Worm (Caenorhabditis elegans): ENCODE measurements around the gene erfa-3.

The erfa-3 gene

DNA sequence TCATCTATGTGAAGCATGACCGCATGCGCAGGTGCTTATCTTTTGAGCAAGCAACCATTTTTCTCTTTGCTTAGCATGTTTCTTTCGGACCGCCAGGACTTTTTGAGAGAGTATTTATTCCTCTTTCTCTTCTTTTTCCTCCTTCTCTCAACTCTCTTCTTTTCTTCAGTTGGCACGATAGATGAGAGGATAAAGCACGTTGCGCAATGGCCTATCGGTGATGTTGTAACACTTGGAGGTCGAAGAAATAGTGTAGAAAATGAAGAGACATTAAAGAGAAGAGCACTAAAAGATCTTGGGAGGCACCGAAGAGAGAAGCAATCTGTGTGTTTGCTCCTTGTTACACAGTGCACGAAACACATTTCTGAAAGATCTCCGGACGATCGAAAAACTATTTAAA, 29.2 kb downstream of the erfa-3 start:
- no peak for TF ChIP-seq unc-62 (GFP tag; optimal IDR thresholded peaks at IDR 0.05)

DNA sequence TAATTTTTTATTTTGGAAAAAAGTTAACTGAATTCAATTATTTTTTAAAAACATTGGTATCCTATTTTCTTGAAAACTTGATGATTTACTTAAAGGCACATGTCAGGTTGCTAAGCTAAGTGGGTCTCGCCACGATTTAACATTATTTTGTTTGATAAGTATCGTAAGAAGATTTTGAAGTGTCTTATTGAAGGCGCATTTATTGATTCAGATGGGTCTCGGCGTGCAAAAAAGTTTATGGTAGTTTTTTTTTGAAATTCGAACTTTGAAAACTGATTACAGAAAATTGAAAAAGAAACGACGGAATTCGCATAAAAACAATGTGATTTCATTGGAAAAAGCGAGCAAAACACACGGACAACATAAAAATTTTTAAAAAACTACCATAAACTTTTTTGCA, 29.9 kb downstream of the erfa-3 start:
- TF ChIP-seq unc-62 (GFP tag; optimal IDR thresholded peaks at IDR 0.05) = no peak

DNA sequence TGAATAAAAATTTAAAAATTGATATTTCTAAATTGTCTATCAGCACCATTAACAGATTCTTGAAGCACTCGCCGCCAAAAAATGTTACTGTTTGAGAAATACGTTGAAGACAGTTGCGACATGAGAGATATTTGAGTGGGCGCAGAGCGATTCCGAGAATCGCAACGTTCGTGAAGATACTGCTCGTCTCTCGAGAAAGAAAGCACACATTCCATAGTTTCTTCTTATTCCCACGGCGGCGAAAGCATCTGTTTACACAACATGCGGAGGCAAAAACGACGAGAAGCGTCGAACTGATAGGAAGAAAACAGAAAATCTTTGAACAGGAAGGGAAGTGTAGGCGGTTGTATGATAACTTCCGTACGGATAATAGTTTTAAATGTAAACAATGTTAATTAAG, 30.4 kb downstream of the erfa-3 start:
- no peak for TF ChIP-seq unc-62 (GFP tag; optimal IDR thresholded peaks at IDR 0.05)

DNA sequence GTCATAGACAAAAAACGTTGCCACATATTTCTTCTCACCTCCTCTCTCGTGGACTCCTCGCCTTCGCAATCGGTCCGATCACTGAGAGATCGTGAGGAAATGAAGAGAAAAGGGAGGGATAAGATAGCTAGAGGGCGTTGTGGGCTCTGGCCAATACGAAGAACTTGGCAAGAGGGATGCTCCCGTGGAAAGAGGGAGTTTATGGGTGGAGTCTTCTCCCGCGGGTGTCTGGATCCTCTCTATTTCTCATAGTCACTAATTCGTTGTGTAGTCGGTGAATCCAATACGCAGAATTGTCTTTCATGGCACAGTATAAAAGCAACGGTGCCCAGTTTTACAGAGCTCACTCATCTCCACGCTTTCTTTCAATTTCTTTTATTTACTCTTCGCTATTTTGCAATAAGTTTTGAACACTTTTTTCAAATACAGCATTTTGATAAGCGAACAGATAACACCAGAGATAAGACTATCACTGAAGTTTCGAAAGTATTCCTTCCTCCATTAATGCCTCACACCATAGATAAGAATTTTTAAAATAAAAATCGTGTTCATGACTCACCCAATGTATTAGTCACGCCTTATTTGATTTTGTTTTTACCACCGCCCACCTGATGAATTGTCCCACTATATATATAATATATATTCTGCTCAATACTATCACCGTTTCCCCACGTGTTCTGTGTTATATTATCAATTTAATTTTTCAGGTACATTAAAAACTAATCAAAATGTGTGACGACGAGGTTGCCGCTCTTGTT, 32.4 kb downstream of the erfa-3 start, which contains the start of gene act-1:
TSS of gene act-1 (plus strand) at position 708 of the 758 bp plus-strand sequence.
- no peak for TF ChIP-seq unc-62 (GFP tag; optimal IDR thresholded peaks at IDR 0.05)

DNA sequence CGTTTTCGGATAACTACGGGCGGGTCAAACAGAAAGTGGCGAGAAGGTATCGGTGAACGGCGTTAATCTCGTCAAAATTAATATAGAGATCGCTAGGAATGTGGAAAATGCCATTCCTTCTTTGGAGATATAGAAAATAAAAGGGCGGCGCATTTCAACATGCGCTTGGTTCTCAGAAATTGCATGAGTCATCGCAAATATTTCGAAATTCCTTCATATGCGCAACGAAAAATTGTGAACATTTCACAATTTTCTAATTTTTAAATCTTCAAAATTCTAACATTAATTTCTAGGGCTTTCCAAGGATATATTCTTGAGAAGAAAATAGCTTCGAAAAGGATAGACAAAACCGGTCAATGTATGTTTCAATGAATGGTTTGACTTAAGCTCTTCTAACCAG, 34.0 kb downstream of the erfa-3 start:
- no peak for TF ChIP-seq unc-62 (GFP tag; optimal IDR thresholded peaks at IDR 0.05)

DNA sequence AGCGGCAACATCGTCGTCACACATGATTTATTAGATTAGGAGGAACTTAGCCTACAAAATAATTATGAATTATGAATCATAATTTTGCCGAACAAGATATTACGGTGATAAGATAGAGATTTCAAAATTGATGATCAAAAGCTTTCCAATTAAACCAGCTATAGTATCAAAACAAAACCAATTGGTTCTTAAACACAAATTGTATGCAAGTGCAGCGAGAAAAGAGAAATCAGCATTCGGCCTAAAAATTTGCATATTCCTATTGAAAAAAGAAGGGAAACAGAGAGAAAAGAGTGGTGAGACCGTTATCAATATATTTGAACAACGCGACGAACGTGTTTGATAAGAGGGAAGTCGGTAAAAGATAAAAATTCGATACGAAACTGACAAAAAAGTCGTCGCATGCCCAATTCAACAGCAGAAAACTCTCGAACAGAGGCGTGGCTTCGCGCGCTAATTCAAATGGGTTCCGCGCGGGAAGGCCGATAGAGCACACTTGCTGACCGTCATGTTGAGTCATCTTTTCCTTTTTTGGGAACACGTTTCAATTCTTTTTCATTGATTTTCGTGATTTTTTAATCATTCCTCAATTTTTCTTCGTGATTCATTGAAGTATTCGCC, 34.7 kb downstream of the erfa-3 start, which contains the start of gene act-2:
TSS of gene act-2 (minus strand) at position 51 of the 621 bp plus-strand sequence.
- TF ChIP-seq unc-62 (GFP tag; optimal IDR thresholded peaks at IDR 0.05) = no peak

DNA sequence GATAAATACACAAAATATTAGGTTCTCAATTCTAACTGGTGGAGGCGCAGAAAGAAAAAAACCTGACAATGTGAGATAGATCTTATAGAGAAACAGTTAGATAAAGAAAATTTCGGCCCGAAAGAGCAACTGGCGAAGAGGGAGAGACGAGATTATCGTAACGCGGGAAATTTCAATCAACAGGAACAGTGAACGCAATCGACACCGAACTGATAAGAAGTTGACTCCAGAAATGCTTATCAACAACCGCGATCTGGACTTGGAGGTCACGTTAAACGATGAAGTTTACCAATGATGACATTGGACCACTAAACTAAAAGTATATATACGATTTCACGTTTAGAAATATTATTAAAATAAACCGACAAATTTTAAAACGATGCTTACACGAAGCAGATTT, 36.5 kb downstream of the erfa-3 start:
- TF ChIP-seq unc-62 (GFP tag; optimal IDR thresholded peaks at IDR 0.05) = no peak

DNA sequence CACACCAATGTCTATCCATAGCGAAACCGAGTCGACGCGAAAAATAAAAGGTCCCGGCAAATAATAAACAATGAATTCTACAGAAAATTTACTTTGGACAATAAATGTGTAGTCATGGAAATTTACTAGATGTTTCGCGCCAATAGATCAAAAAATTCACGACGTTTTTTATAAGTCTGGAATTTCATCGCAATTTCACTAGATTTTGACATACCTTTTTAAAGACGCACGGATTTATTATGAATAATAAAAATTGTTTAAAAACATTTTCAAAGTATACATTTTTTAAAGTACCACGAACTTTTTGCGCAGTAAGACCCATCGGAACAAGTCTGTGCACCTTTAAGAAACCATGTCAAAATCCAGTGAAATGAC, 36.9 kb downstream of the erfa-3 start:
- TF ChIP-seq unc-62 (GFP tag; optimal IDR thresholded peaks at IDR 0.05) = no peak

DNA sequence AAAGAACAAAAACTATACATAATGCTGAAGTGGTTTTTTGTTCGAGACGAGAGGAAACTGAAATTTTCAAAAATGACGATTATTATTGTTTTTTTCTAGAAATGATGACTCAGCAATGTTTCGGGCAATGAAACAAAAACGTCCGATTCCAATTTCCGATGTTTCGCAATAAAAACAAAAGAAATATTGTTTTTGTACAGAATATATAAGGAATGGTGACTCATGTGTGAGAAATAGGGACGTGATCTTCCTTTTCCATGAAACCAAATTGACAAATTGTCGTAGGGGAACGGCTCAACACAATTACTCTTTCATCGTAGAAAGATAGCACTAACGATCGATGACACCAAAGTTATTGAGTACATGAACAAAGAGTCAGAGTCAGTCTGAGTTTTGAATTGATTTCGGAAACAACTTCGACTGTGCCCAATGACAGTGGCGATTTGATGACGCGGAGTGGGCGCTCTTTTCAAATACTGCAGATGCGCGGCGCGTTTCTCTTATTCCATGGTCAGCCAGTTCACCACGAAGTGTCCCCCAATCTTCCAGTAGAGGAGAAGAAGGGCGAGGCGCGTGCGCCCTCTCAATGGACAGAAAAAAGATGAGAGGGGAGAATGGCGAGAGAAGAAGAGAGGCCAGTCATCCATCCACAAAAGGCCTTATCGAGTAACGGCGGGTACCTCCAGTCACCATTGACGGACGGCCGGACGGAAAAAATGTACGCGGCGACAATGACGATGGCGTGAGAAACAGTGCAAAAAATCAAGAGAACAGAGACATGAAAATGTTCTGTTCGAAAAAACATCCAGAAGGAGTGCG, 37.5 kb downstream of the erfa-3 start:
- no peak for TF ChIP-seq unc-62 (GFP tag; optimal IDR thresholded peaks at IDR 0.05)

DNA sequence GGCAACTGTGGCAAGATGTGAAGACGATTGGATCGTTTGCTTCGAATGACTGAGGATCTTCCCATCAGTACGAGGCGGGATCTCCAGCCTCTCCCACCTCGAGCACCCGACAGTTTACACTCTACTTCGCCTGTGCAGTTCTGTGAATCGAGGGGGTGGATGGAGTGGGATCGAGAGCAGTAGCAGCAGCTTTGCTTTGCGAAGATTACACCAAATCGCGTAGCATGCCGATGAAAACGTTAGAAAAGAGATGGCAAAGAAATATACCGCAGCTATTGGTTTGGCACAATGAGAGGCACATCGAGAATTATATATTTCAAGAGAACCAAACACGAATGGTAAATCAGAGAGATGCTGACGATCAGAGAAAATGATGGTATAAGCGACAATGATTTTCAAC, 38.4 kb downstream of the erfa-3 start, which contains the start of gene act-3:
TSS of gene act-3 (minus strand) at position 51 of the 400 bp plus-strand sequence.
- no peak for TF ChIP-seq unc-62 (GFP tag; optimal IDR thresholded peaks at IDR 0.05)

DNA sequence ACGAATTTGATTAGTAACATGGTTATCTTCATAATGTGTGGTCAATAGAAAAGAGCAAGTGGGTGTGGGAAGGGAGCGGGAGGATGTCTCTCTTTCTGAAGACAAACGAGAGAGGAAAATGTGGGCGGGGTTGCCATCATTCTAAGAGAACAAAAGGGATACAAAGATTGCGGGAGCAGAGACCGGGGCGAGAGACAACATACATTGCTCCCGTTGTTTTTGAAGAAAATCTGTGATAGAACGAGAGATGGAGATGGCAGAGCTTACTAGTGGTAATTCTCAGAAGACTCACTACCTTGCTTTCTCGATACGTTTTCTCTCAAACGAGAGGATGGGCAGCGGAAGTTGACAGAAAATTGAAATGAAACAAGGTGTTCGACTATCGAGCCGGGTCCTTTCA, 39.5 kb downstream of the erfa-3 start:
- no peak for TF ChIP-seq unc-62 (GFP tag; optimal IDR thresholded peaks at IDR 0.05)

DNA sequence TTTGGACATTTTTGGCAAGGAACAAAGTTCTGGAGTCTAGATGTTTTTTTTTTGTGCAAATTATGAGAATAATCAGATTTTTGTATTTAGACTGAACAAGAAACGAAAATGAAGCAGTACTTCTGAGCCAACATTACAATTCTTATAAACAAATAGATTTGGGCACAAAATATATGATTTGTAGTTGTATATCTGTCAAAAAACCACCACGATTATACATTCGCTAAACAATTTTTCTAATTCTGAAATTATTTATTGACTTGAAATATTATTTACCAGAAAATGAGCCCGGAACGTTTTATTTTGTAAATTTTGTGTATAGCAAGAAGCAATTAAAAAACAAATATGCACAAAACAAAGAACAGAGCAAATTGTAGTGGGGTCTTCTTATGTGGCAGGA, 41.4 kb downstream of the erfa-3 start:
- TF ChIP-seq unc-62 (GFP tag; optimal IDR thresholded peaks at IDR 0.05) = no peak

DNA sequence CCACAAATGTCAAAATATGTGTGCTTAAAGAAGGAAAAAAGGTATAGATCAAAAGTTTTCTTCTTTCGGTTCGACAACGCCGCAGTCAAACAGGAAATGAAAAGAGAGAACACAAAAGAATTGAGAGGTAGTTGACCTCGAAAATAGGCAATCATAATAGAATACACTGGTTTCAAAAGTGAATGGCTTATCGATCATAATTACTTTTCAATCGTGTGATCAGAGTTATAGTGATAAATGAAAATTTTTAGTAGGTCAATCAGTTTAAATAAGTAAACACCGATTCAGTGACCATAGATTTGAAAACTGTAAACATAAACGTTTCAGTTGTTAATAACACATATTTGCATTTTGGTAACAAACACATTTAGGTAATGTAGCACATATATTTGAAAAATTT, 42.5 kb downstream of the erfa-3 start:
- no peak for TF ChIP-seq unc-62 (GFP tag; optimal IDR thresholded peaks at IDR 0.05)

DNA sequence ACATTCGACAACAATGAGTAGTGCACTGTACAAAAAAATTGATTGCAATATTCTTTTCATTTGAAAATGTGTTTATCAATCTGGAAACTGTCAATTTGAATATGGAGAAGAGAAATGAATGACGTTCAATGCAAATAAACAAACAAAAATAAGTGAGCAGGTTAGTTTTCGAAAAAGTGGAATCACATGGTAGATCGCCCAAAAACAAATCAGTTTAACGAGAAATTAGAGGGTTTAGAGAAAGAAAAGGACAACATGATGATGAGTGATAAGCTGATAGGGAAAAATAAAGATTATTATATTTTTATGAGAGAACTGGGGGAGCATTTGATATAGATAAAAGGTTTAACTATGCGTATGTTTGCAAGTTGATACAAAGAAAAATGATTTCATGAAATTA, 43.6 kb downstream of the erfa-3 start, which contains the start of gene T04C12.8:
TSS of gene T04C12.8 (minus strand) at position 82 of the 400 bp plus-strand sequence.
- TF ChIP-seq unc-62 (GFP tag; optimal IDR thresholded peaks at IDR 0.05) = no peak

DNA sequence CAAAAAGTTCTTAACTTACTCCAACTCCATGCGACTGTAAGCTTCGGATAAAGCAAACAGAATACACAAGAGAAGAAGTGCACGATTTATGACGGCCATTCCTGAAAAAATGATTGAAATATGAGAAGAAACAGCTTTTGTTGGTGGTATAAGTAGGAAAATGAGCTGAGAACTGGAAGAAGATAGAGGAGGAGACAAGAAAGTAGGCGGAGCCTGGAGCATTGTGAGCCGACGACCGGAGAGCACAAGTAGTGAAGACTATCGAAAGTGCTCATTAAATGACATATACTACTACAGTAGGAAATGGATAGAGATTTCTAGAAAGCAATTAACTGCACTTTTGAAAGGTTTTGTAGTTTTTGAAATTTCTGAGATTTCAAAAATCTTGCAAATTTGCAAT, 47.4 kb downstream of the erfa-3 start, which contains the start of gene nlp-80:
TSS of gene nlp-80 (minus strand) at position 101 of the 400 bp plus-strand sequence.
- no peak for TF ChIP-seq unc-62 (GFP tag; optimal IDR thresholded peaks at IDR 0.05)

DNA sequence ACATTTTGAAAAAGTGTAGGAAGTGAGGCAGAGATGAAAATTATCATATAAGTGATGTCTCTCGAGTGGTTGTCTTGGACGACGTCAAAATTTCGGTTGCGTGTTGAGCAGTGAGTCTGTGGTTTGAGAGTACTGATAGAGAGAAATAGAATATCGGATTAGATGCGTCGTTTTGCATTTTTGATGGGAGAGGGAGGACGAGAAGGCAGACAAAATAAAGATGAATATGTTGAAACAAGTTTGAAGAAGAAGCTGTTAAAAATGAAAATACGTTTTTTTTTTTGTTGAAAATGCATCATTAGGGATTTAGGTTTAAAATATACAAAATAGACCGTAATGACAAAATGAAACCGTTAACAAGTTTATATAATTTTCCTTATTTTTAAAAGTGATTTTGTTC, 49.8 kb downstream of the erfa-3 start, which contains the start of gene T04C12.9:
TSS of gene T04C12.9 (minus strand) at position 101 of the 400 bp plus-strand sequence.
- no peak for TF ChIP-seq unc-62 (GFP tag; optimal IDR thresholded peaks at IDR 0.05)

Measured in whole organism, dauer.